Fruit fly (Drosophila melanogaster): ENCODE data around the gene CG16711.
A peak's percentile ranks its signal among the peaks of the same experiment; 100 is the strongest.

The CG16711 gene

dm6 chr3L:9726707-9727106 is 22.6 kb downstream of the CG16711 start, which contains the start of gene Naa60 (continued):
- TF ChIP-seq Scr (GFP tag; IDR thresholded peaks at IDR 0.05; ENCODE audit: partially characterized antibody) (peak; percentile 91), CG14710 (tag; optimal IDR thresholded peaks at IDR 0.05) (peak; percentile 33), en (GFP tag; optimal IDR thresholded peaks at IDR 0.05) (no peak), CG3281 (GFP tag; optimal IDR thresholded peaks at IDR 0.05) (no peak), bowl (GFP tag; IDR thresholded peaks at IDR 0.05) (no peak), Fer2 (tag; optimal IDR thresholded peaks at IDR 0.05) (no peak), CG10543 (GFP tag; optimal IDR thresholded peaks at IDR 0.05) (no peak), kni (GFP tag; optimal IDR thresholded peaks at IDR 0.05) (no peak), CG4360 (GFP tag; IDR thresholded peaks at IDR 0.05) (no peak), zen2 (GFP tag; IDR thresholded peaks at IDR 0.05; ENCODE audit: partially characterized antibody) (peak; percentile 89), cato (GFP tag; optimal IDR thresholded peaks at IDR 0.05; ENCODE audit: borderline replicate concordance) (no peak), CG15073 (GFP tag; optimal IDR thresholded peaks at IDR 0.05) (no peak), slp2 (GFP tag; optimal IDR thresholded peaks at IDR 0.05) (no peak), CG3407 (GFP tag; optimal IDR thresholded peaks at IDR 0.05) (no peak), CG2678 (tag; optimal IDR thresholded peaks at IDR 0.05) (no peak), CG11247 (GFP tag; IDR thresholded peaks at IDR 0.05) (no peak), dpn (GFP tag; optimal IDR thresholded peaks at IDR 0.05) (no peak), danr (GFP tag; IDR thresholded peaks at IDR 0.05) (no peak), CG12071 (GFP tag; optimal IDR thresholded peaks at IDR 0.05) (no peak), corto (GFP tag; optimal IDR thresholded peaks at IDR 0.05) (no peak), stwl (tag; optimal IDR thresholded peaks at IDR 0.05) (peak; percentile 57), CG10267 (tag; optimal IDR thresholded peaks at IDR 0.05) (peak; percentile 47), br (optimal IDR thresholded peaks at IDR 0.05) (no peak), CG30020 (tag; optimal IDR thresholded peaks at IDR 0.05) (peak; percentile 8), nau (GFP tag; optimal IDR thresholded peaks at IDR 0.05) (no peak)

- TF ChIP-seq CG6683 (GFP tag; optimal IDR thresholded peaks at IDR 0.05) (no peak), CG16863 (GFP tag; optimal IDR thresholded peaks at IDR 0.05) (no peak), grau (tag; optimal IDR thresholded peaks at IDR 0.05) (no peak), CG8765 (GFP tag; IDR thresholded peaks at IDR 0.05) (no peak), mirr (GFP tag; optimal IDR thresholded peaks at IDR 0.05) (no peak), Doc2 (GFP tag; IDR thresholded peaks at IDR 0.05) (no peak), crp (GFP tag; optimal IDR thresholded peaks at IDR 0.05) (no peak), CG7963 (GFP tag; IDR thresholded peaks at IDR 0.05; ENCODE audit: partially characterized antibody) (no peak), CG31441 (GFP tag; IDR thresholded peaks at IDR 0.05) (no peak), CG17829 (tag; optimal IDR thresholded peaks at IDR 0.05) (peak; percentile 39), slp2 (GFP tag; optimal IDR thresholded peaks at IDR 0.05) (no peak), cad (GFP tag; optimal IDR thresholded peaks at IDR 0.05) (no peak), CG12391 (tag; optimal IDR thresholded peaks at IDR 0.05) (peak; percentile 35), HLH4C (GFP tag; IDR thresholded peaks at IDR 0.05; ENCODE audit: partially characterized antibody) (no peak), CG2129 (GFP tag; IDR thresholded peaks at IDR 0.05; ENCODE audit: partially characterized antibody) (no peak), CG3995 (GFP tag; optimal IDR thresholded peaks at IDR 0.05) (peak; percentile 38), tin (GFP tag; optimal IDR thresholded peaks at IDR 0.05) (no peak), dimm (GFP tag; IDR thresholded peaks at IDR 0.05) (no peak), CG34376 (GFP tag; optimal IDR thresholded peaks at IDR 0.05) (peak; percentile 19), sens (GFP tag) (peak; percentile 64), CG12659 (GFP tag; optimal IDR thresholded peaks at IDR 0.05) (peak; percentile 72), CG12219 (GFP tag; optimal IDR thresholded peaks at IDR 0.05) (no peak), ems (GFP tag; optimal IDR thresholded peaks at IDR 0.05) (no peak), CG8388 (GFP tag; optimal IDR thresholded peaks at IDR 0.05) (no peak), CG15073 (GFP tag; optimal IDR thresholded peaks at IDR 0.05) (no peak), CG8478 (optimal IDR thresholded peaks at IDR 0.05) (no peak), ind (GFP tag; optimal IDR thresholded peaks at IDR 0.05) (peak; percentile 25)
Measured at dm6 chr3L:9729795-9730421, 25.8 kb downstream of the CG16711 start, which contains the start of gene ATPsynB. Gene ATPsynB (plus strand): TSS chr3L:9729999.

Measured in whole organism, embryonic.